Fruit fly (Drosophila melanogaster) Kc167 (cell line): ENCODE measurements around the gene CG14695.

Experiments used
- Myc ChIP-seq: fragments of >200 bp; optimal IDR thresholded peaks from 2 replicates; lab custom pipeline; 2017; ENCODE audit warnings: missing external identifiers
- Sin3A ChIP-seq: fragments of >200 bp; optimal IDR thresholded peaks from 2 replicates; lab custom pipeline; 2018; ENCODE audit warnings: missing external identifiers
- h ChIP-seq: fragments of >200 bp; optimal IDR thresholded peaks from 3 replicates; lab custom pipeline; 2018; ENCODE audit warnings: missing external identifiers
- insv ChIP-seq: fragments of >200 bp; optimal IDR thresholded peaks from 3 replicates; lab custom pipeline; 2018; ENCODE audit warnings: missing external identifiers
- psq ChIP-seq: fragments of >200 bp; optimal IDR thresholded peaks from 2 replicates; lab custom pipeline; 2017; ENCODE audit warnings: missing external identifiers
- ttk ChIP-seq: sonication (Bioruptor generic); optimal IDR thresholded peaks from 2 replicates; lab custom pipeline; 2017; ENCODE audit warnings: missing external identifiers

CG14695 gene

DNA sequence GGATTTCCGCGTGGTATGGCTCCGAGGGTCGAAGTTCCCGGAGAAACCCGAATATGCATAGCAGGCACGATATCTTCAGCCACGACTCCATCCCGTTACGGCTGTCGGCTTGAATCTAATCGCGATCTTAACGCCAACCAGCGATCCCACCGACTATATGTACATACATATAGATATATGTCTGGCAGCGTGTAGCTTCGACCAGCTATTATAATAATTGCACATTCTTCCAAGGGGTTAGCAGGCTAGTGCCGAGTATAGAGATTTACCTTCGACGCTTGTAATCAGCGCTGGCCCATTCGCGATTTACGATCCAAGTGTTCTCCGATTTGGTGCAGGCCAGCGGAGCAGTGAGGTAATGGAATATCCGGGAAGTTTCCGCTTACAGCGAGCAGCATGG is 19.4 kb downstream of the CG14695 start, which contains the start of gene CG14694:
Gene CG14694, minus strand, starts transcription at position 101 of the 400 bp plus-strand sequence.
- no peak for TF ChIP-seq Myc (lab: Kevin White, UChicago)
- no peak for TF ChIP-seq ttk (lab: Kevin White, UChicago)
- TF ChIP-seq Sin3A (lab: Kevin White, UChicago), result no peak
- no peak for TF ChIP-seq psq (lab: Kevin White, UChicago)
- TF ChIP-seq insv (lab: Kevin White, UChicago), result no peak
- no peak for TF ChIP-seq h (lab: Kevin White, UChicago)

DNA sequence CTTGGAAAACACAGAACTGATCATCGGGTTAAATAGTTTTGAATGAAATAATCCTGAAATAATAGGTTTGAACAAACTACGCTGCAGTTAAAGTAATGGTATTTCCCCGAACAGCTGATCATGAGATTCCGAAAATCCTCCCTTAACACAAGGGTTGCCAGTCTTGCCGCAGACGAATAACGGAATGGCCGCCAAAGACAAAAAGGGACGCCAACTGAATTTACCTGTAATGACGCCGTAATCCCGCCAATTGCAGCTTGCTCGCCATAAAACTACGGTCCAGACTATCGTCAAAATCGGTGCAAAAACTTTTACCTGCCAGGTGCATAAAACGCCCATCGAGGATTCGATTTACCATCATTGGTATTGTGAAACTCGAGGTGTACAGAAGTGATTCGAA is 22.5 kb downstream of the CG14695 start, which contains the start of gene CG4570:
Gene CG4570, plus strand, starts transcription at position 190 of the 400 bp plus-strand sequence.
- TF ChIP-seq h (lab: Kevin White, UChicago) (no peak), Sin3A (lab: Kevin White, UChicago) (no peak), ttk (lab: Kevin White, UChicago) (no peak), psq (lab: Kevin White, UChicago) (no peak), Myc (lab: Kevin White, UChicago) (no peak), insv (lab: Kevin White, UChicago) (no peak)

DNA sequence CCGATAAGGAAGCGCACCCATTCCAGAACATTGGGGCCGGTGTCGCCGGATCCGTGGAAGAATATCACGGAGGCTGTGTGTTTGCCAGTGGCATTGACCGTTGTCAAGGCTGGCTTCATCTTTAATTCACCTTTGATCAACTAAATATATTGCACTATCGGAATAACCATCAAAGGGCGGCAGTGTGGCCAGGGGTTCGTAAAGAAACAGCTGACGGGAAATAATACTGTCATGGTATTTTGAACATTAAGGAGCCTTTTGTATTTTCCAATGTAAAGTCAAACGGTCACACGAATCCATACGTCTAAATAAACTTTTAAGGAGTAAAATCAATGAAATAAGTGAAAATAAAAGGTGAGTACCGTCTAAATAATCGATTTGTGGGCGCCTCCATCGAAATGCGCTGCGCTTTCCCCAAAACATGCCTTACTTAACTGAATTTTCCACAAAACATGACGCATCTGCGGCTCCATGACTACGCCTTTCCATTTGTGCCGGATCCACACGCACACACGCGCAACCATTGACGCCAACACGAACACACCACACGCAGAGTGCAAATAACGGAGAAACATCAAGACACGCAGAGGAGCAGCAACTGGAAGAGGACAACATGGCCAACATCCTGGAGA is 24.8 kb downstream of the CG14695 start, which contains the start of the genes CG6567 and CG4511:
Gene CG6567, minus strand, starts transcription at position 209 of the 632 bp plus-strand sequence.
Gene CG4511, plus strand, starts transcription at position 259 of the 632 bp plus-strand sequence.
- TF ChIP-seq Myc (lab: Kevin White, UChicago), result no peak
- TF ChIP-seq h (lab: Kevin White, UChicago), result no peak
- TF ChIP-seq psq (lab: Kevin White, UChicago), result no peak
- TF ChIP-seq ttk (lab: Kevin White, UChicago), result no peak
- TF ChIP-seq insv (lab: Kevin White, UChicago), result no peak
- no peak for TF ChIP-seq Sin3A (lab: Kevin White, UChicago)

DNA sequence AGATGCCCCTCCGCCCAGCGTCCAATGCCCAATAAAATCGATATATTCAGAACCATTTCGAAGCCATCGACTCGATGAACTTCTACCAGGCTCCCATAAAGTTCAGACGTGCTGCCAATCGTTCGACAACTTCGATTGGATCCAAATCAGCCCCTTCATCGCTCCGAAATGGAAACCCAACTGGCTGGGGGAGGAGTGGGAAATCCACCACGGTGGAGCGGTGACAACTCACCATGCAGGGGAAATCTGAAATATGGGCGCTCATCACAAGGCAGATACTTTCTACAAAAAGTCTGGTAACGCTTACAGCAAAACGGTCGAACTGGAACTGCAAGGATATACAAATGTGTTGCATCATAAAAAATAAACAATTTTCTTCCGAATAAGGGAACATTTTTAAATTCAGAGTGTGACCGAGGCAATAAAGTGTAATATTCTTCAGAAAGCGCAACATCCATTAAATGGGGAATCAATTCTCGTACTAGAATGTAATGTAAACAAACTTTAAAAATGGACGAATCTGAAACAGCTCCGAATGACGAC is 26.8 kb downstream of the CG14695 start, which contains the start of gene CG4565:
Gene CG4565, plus strand, starts transcription at position 493 of the 543 bp plus-strand sequence.
- TF ChIP-seq h (lab: Kevin White, UChicago) (no peak), Myc (lab: Kevin White, UChicago) (no peak), psq (lab: Kevin White, UChicago) (no peak), insv (lab: Kevin White, UChicago) (no peak), ttk (lab: Kevin White, UChicago) (no peak), Sin3A (lab: Kevin White, UChicago) (no peak)

DNA sequence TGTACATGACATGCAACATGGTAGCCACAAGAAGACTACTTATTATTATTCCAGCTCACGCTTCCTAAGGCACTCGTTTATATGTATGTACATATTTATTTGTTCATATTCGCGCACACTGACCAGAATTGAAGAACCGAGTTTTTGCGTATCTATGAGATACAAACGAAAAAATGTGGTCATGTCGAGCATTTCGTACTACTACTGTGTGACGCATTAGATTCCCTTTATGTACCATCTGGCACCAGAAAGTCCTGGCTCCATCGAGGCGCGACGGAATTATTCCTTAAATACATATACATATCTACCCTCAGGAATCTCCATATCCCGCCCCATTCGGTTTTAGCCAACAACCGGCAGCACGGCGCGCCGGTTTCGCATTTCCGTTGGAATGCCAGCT is 28.5 kb downstream of the CG14695 start:
- no peak for TF ChIP-seq ttk (lab: Kevin White, UChicago)
- no peak for TF ChIP-seq Sin3A (lab: Kevin White, UChicago)

DNA sequence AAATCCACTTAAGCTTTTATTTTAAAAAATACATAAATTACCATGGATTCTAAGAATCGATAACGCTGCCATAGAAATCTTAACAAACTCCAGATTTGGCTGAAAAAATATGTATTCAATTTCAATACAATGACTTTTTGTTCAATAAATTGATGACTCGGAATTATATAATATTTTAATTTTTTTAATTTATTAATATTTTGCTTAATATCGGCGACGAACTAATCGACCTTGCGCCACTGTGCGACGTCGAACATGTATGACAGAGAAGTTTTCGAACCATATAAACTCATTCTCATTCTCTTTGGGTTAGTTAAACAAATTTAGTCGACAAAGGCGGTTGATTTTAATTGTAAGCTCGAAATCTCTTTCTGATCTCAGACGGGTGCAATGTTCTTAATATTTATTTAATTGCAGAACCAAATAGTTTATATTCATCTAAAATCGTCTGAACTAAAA is 29.6 kb downstream of the CG14695 start, which contains the start of gene CG42394:
Gene CG42394, plus strand, starts transcription at position 311 of the 459 bp plus-strand sequence.
- TF ChIP-seq psq (lab: Kevin White, UChicago) (no peak), insv (lab: Kevin White, UChicago) (no peak), Myc (lab: Kevin White, UChicago) (no peak), Sin3A (lab: Kevin White, UChicago) (no peak), ttk (lab: Kevin White, UChicago) (no peak), h (lab: Kevin White, UChicago) (no peak)

DNA sequence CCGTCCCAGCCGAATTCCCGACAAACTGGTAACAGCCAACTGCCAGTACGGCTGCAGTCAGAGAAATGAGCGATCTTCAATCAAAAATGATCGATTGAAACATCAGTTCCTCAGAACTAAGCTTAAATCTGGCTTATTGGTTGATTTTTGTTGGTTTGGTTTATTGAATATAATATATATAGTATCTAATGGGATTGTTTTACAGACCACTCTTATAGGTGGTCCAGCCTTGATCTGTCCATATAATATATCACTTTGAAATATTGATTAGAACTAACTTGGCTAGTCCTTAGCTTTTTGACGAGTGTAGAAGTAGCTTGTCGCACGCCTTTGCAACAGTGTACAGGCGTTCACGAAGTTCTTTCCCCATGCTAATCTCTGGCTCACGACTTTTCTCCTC is 36.7 kb downstream of the CG14695 start:
- TF ChIP-seq Sin3A (lab: Kevin White, UChicago), result no peak
- no peak for TF ChIP-seq insv (lab: Kevin White, UChicago)
- TF ChIP-seq Myc (lab: Kevin White, UChicago), result no peak
- no peak for TF ChIP-seq psq (lab: Kevin White, UChicago)
- no peak for TF ChIP-seq ttk (lab: Kevin White, UChicago)

DNA sequence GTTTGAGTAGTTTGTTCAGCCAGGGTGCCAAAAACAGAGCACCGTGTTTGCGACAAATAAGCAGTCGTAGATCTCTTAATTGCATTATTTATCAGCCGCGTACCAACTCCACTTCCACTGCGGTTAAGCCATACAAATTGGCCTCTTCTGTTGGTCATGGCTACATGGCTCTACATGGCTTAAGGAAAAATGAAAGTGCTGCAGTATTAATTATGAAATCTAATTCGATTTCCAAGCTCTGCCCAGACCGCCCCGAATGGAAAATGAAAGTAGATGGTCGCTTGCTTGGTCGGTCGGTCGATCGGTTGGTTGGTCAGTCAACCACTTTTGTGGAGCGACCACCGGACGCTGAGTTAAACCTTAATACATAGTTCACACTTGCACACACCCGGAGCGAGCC is 42.2 kb downstream of the CG14695 start:
- TF ChIP-seq ttk (lab: Kevin White, UChicago) (no peak), h (lab: Kevin White, UChicago) (no peak), psq (lab: Kevin White, UChicago) (no peak), Sin3A (lab: Kevin White, UChicago) (no peak), insv (lab: Kevin White, UChicago) (no peak)

DNA sequence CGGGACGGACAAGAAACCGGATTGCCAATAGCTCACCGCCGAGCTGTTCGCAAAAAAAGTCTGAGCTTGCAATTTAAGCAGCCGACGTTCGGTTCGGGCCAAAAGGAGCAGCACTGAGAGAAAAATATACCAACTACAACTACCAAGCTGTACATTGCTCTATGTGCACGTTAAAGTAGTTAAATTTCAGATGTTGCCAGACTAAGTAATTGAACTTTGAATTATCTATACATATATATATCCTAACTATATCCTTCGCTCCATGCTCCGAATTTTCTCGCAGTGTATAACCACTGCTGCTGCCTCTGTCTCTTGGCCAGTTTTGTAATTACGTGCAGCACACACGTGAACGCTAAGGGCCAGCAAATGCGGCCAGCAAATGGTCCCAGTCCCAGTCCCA is 44.2 kb downstream of the CG14695 start:
- TF ChIP-seq Sin3A (lab: Kevin White, UChicago) (no peak), h (lab: Kevin White, UChicago) (no peak), insv (lab: Kevin White, UChicago) (no peak), psq (lab: Kevin White, UChicago) (no peak), ttk (lab: Kevin White, UChicago) (no peak), Myc (lab: Kevin White, UChicago) (no peak)

DNA sequence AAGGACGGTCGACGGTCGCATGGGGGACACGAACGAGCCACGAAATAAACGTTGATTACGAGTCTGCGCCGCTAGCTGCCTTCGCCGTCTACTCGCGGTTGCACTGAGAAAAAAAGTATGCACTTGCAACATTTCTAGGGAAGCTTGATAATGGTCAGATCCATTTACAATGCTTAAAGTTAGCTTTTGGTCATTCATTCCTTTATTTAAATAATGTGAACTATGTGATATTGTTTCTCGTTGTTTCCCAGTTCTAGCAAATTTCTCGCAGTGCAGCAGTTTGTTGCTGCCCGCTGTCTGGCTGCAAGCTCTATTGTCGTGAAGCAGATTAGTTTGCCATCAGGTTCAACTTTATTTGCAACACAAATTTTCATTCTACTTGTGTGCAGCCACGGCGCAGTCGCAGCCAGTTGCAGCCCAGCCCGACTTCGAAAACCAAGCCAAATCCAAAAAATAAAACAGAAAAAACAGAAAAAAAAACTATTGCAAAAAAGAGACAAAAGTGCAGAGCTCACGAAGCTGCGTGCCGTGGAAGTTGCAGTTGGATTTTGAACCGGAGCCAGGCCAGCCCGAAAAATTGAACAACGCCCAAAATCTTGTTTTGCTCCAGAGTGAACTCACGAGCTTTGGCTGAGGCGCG is 46.5 kb downstream of the CG14695 start:
- TF ChIP-seq Sin3A (lab: Kevin White, UChicago) (no peak), h (lab: Kevin White, UChicago) (no peak), Myc (lab: Kevin White, UChicago) (no peak), insv (lab: Kevin White, UChicago) (no peak), psq (lab: Kevin White, UChicago) (no peak)

DNA sequence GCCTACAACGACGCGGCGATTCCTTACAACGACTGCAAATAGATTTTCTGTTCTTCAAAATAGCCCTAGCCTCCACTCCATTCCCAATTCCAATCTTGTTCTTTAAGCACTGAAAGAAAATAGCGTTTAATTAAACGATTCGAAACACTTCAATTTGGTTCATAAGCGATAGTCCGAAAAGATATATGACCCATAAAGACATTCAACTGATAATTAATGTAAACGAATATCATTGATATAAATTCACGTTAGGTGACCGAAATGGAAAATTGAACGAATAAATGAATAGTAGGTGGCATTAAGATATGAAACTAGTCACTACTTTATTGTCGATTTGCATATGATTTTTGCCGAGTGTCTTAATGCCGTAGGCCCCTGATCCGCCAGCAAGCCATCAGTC is 49.4 kb downstream of the CG14695 start:
- TF ChIP-seq insv (lab: Kevin White, UChicago), result no peak
- no peak for TF ChIP-seq h (lab: Kevin White, UChicago)
